Worm (Caenorhabditis elegans): ENCODE measurements around the gene hsb-1.
A peak's percentile ranks its signal among the peaks of the same experiment; 100 is the strongest.

hsb-1 gene

ce11 chrIV:12527217-12527616 lies 39.8 kb downstream of the hsb-1 start, which contains the start of gene F53B2.8:
F53B2.8 (minus strand) TSS chrIV:12527396.
- TF ChIP-seq unc-39 (tag; optimal IDR thresholded peaks at IDR 0.05) (no peak), elt-2 (tag; optimal IDR thresholded peaks at IDR 0.05) (peak; percentile 92), daf-12 (tag; optimal IDR thresholded peaks at IDR 0.05) (no peak), sea-2 (GFP tag; optimal IDR thresholded peaks at IDR 0.05) (no peak), skn-1 (tag; optimal IDR thresholded peaks at IDR 0.05) (peak; percentile 41), pha-4 (tag; optimal IDR thresholded peaks at IDR 0.05) (peak; percentile 86), snpc-4 (tag; optimal IDR thresholded peaks at IDR 0.05) (peak; percentile 0), nhr-237 (tag; optimal IDR thresholded peaks at IDR 0.05) (no peak), elt-1 (tag; optimal IDR thresholded peaks at IDR 0.05) (no peak), pqm-1 (tag; optimal IDR thresholded peaks at IDR 0.05) (peak; percentile 71), jun-1 (tag; optimal IDR thresholded peaks at IDR 0.05) (peak; percentile 78)

ce11 chrIV:12525409-12525808 lies 41.6 kb downstream of the hsb-1 start, which contains the start of gene eak-4:
eak-4 (minus strand) TSS chrIV:12525509.
- TF ChIP-seq nhr-67 (tag; optimal IDR thresholded peaks at IDR 0.05) (no peak), ceh-16 (tag; optimal IDR thresholded peaks at IDR 0.05) (no peak), daf-12 (tag; optimal IDR thresholded peaks at IDR 0.05) (no peak), ztf-11 (tag; optimal IDR thresholded peaks at IDR 0.05) (no peak), tbx-2 (tag; optimal IDR thresholded peaks at IDR 0.05) (no peak), nhr-28 (tag; optimal IDR thresholded peaks at IDR 0.05) (no peak), lin-15B (tag; optimal IDR thresholded peaks at IDR 0.05) (no peak), skn-1 (tag; optimal IDR thresholded peaks at IDR 0.05) (no peak), snpc-4 (tag; optimal IDR thresholded peaks at IDR 0.05) (no peak), aly-2 (tag; optimal IDR thresholded peaks at IDR 0.05) (no peak), fos-1 (tag; optimal IDR thresholded peaks at IDR 0.05) (no peak), nhr-77 (tag; optimal IDR thresholded peaks at IDR 0.05) (no peak)

- TF ChIP-seq fos-1 (tag; optimal IDR thresholded peaks at IDR 0.05) (no peak), R02D3.7 (tag; optimal IDR thresholded peaks at IDR 0.05) (no peak), ceh-9 (tag; optimal IDR thresholded peaks at IDR 0.05) (no peak), elt-3 (tag; optimal IDR thresholded peaks at IDR 0.05) (no peak), daf-12 (tag; optimal IDR thresholded peaks at IDR 0.05) (no peak), nfya-1 (tag; optimal IDR thresholded peaks at IDR 0.05; ENCODE audit: insufficient read depth) (no peak), mdl-1 (tag; optimal IDR thresholded peaks at IDR 0.05) (no peak), zag-1 (tag; optimal IDR thresholded peaks at IDR 0.05) (no peak), nhr-77 (tag; optimal IDR thresholded peaks at IDR 0.05) (no peak), ceh-16 (tag; optimal IDR thresholded peaks at IDR 0.05) (no peak), sea-2 (GFP tag; optimal IDR thresholded peaks at IDR 0.05) (no peak), unc-62 (GFP tag; optimal IDR thresholded peaks at IDR 0.05) (no peak), nhr-237 (tag; optimal IDR thresholded peaks at IDR 0.05) (no peak)
Observed at ce11 chrIV:12522521-12522920, 44.5 kb downstream of the hsb-1 start, which contains the start of gene sru-13. sru-13 (minus strand) TSS chrIV:12522621.

- TF ChIP-seq lsy-12 (tag; optimal IDR thresholded peaks at IDR 0.05): no peak
Observed at ce11 chrIV:12520150-12520549, 46.9 kb downstream of the hsb-1 start, which contains the start of gene tsp-4. tsp-4 (minus strand) TSS chrIV:12520250.

Data from whole organism, L3 larva.